In the genomic region with DNA sequence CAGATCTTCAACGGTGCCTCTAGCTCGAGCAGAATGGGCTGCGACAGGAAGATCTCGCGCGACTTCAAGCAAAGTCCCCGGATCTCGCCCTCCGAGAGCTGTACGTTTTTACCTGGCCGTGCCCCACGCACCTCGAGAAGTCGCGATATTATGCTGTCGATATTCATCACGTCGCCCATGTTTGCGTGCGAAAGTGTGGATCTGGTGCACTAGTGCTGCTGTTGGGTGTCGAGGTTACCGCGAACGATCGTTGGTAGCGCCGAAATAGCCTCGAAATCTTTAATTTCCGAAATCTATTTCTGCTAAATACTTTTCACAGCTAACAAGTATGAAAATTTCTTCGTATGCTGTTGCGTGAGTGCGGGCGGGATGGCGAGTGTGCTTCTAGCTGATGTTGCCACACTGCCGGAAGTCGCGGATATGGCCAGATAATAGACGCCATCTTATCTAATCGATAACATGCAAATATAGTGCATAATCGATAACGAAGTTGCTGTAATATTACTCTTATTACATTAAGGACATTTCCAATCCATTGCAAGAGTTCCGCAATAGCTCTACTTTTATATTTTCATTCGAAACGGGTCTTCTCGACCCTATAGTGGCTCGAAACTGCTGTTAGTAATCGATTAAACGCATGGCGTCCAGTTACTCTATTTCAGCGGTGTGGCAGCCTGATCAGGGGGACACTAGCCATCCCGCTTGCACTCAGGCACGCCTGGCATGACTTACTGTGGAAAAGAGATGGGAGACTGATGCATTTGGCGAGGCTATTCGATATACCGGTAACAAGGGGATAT, we compare ENCODE assay signal across 3 fruit fly cellular contexts.
TF ChIP-seq lines count a peak whose summit lies in the region.

A gene (minus strand): TSS at position 408 of the 800 bp plus-strand sequence.

TF ChIP-seq in whole organism, adult, 20 proteins besides CTCF, POLR2A, EP300 and RAD21 (continued from another document):
- TF ChIP-seq CG12768 (GFP tag; optimal IDR thresholded peaks at IDR 0.05; lab: Kevin White, UChicago) (no peak), pad (GFP tag; optimal IDR thresholded peaks at IDR 0.05; lab: Kevin White, UChicago) (peak; percentile 58), Hr96 (GFP tag; optimal IDR thresholded peaks at IDR 0.05; lab: Kevin White, UChicago) (no peak), CG7101 (tag; optimal IDR thresholded peaks at IDR 0.05; lab: Kevin White, UChicago) (peak; percentile 24), tj (GFP tag; optimal IDR thresholded peaks at IDR 0.05; lab: Kevin White, UChicago) (peak; percentile 27)

TF ChIP-seq in whole organism, embryonic, 481 proteins besides CTCF, POLR2A, EP300 and RAD21 (continued from another document and continues in another):
- no peak for TF ChIP-seq CG3407 (GFP tag; optimal IDR thresholded peaks at IDR 0.05; lab: Kevin White, UChicago)
- no peak for TF ChIP-seq CG2678 (tag; optimal IDR thresholded peaks at IDR 0.05; lab: Kevin White, UChicago)
- no peak for TF ChIP-seq CG12219 (GFP tag; optimal IDR thresholded peaks at IDR 0.05; lab: Kevin White, UChicago)
- TF ChIP-seq CG5180 (GFP tag; optimal IDR thresholded peaks at IDR 0.05; lab: Kevin White, UChicago), result no peak
- TF ChIP-seq ttk (GFP tag; IDR thresholded peaks at IDR 0.05; lab: Robert Waterston, UW), result no peak
- TF ChIP-seq aop (GFP tag; IDR thresholded peaks at IDR 0.05; lab: Robert Waterston, UW), result no peak
- TF ChIP-seq CG15696 (tag; optimal IDR thresholded peaks at IDR 0.05; lab: Kevin White, UChicago), result no peak
- TF ChIP-seq CG2202 (tag; optimal IDR thresholded peaks at IDR 0.05; lab: Kevin White, UChicago), result no peak
- no peak for TF ChIP-seq wek (GFP tag; optimal IDR thresholded peaks at IDR 0.05; lab: Kevin White, UChicago)
- TF ChIP-seq so (GFP tag; IDR thresholded peaks at IDR 0.05; lab: Robert Waterston, UW), result no peak
- TF ChIP-seq HHEX (GFP tag; optimal IDR thresholded peaks at IDR 0.05; lab: Kevin White, UChicago), result no peak
- TF ChIP-seq Lhr (GFP tag; optimal IDR thresholded peaks at IDR 0.05; lab: Kevin White, UChicago), result peak; percentile 85
- TF ChIP-seq lbe (GFP tag; optimal IDR thresholded peaks at IDR 0.05; lab: Kevin White, UChicago), result no peak
- TF ChIP-seq row (GFP tag; IDR thresholded peaks at IDR 0.05; lab: Robert Waterston, UW), result 0 out of 3 replicates have a peak, but pooled peaks have one; percentile 10
- TF ChIP-seq odd (GFP tag; optimal IDR thresholded peaks at IDR 0.05; lab: Kevin White, UChicago), result no peak
- no peak for TF ChIP-seq chinmo (GFP tag; IDR thresholded peaks at IDR 0.05; lab: Robert Waterston, UW; ENCODE audit: partially characterized antibody)
- TF ChIP-seq Doc3 (GFP tag; IDR thresholded peaks at IDR 0.05; lab: Robert Waterston, UW; ENCODE audit: partially characterized antibody), result no peak
- TF ChIP-seq CG43689 (GFP tag; IDR thresholded peaks at IDR 0.05; lab: Robert Waterston, UW), result no peak
- TF ChIP-seq Awh (GFP tag; IDR thresholded peaks at IDR 0.05; lab: Robert Waterston, UW), result no peak
- no peak for TF ChIP-seq Opbp (GFP tag; IDR thresholded peaks at IDR 0.05; lab: Robert Waterston, UW; ENCODE audit: partially characterized antibody)
- TF ChIP-seq her (GFP tag; optimal IDR thresholded peaks at IDR 0.05; lab: Kevin White, UChicago), result no peak
- peak; percentile 86 for TF ChIP-seq YL-1 (GFP tag; optimal IDR thresholded peaks at IDR 0.05; lab: Kevin White, UChicago)
- TF ChIP-seq Drgx (GFP tag; IDR thresholded peaks at IDR 0.05; lab: Robert Waterston, UW), result no peak
- TF ChIP-seq z (GFP tag; IDR thresholded peaks at IDR 0.05; lab: Robert Waterston, UW), result no peak
- peak in 1 of 2 experiments; percentile 8 for TF ChIP-seq crp (GFP tag; optimal IDR thresholded peaks at IDR 0.05; lab: Kevin White, UChicago)
- no peak for TF ChIP-seq wdn (GFP tag; IDR thresholded peaks at IDR 0.05; lab: Robert Waterston, UW)
- TF ChIP-seq Hr3 (GFP tag; optimal IDR thresholded peaks at IDR 0.05; lab: Kevin White, UChicago), result no peak
- TF ChIP-seq CG9609 (GFP tag; optimal IDR thresholded peaks at IDR 0.05; lab: Kevin White, UChicago), result peak; percentile 30
- no peak for TF ChIP-seq NC2α (GFP tag; optimal IDR thresholded peaks at IDR 0.05; lab: Kevin White, UChicago)
- TF ChIP-seq CG11085 (GFP tag; IDR thresholded peaks at IDR 0.05; lab: Robert Waterston, UW), result no peak
- TF ChIP-seq CG7928 (GFP tag; optimal IDR thresholded peaks at IDR 0.05; lab: Kevin White, UChicago), result no peak
- no peak for TF ChIP-seq CG11723 (GFP tag; optimal IDR thresholded peaks at IDR 0.05; lab: Kevin White, UChicago)
- no peak for TF ChIP-seq B-H1 (GFP tag; IDR thresholded peaks at IDR 0.05; lab: Robert Waterston, UW)
- TF ChIP-seq CG12236 (GFP tag; optimal IDR thresholded peaks at IDR 0.05; lab: Kevin White, UChicago), result no peak
- TF ChIP-seq Ets65A (GFP tag; lab: Kevin White, UChicago), result peak; percentile 89
- TF ChIP-seq Bteb2 (GFP tag; optimal IDR thresholded peaks at IDR 0.05; lab: Kevin White, UChicago), result no peak
- TF ChIP-seq Sry-β (GFP tag; optimal IDR thresholded peaks at IDR 0.05; lab: Kevin White, UChicago), result no peak
- no peak for TF ChIP-seq CG2129 (GFP tag; IDR thresholded peaks at IDR 0.05; lab: Robert Waterston, UW; ENCODE audit: partially characterized antibody)
- TF ChIP-seq CG16813 (GFP tag; IDR thresholded peaks at IDR 0.05; lab: Robert Waterston, UW; ENCODE audit: partially characterized antibody), result peak; percentile 55; the same call in 1 of the 3 replicates
- TF ChIP-seq Dbx (GFP tag; IDR thresholded peaks at IDR 0.05; lab: Robert Waterston, UW), result no peak
- TF ChIP-seq ac (GFP tag; optimal IDR thresholded peaks at IDR 0.05; lab: Kevin White, UChicago), result no peak
- TF ChIP-seq CG3838 (GFP tag; optimal IDR thresholded peaks at IDR 0.05; lab: Kevin White, UChicago), result no peak
- no peak for TF ChIP-seq sens-2 (GFP tag; IDR thresholded peaks at IDR 0.05; lab: Robert Waterston, UW)
- no peak for TF ChIP-seq CG8388 (GFP tag; optimal IDR thresholded peaks at IDR 0.05; lab: Kevin White, UChicago)
- no peak for TF ChIP-seq Optix (GFP tag; IDR thresholded peaks at IDR 0.05; lab: Robert Waterston, UW)
- no peak for TF ChIP-seq CG17359 (tag; optimal IDR thresholded peaks at IDR 0.05; lab: Kevin White, UChicago)
- no peak for TF ChIP-seq ranshi (GFP tag; IDR thresholded peaks at IDR 0.05; lab: Robert Waterston, UW)
- 0 out of 2 replicates have a peak, but pooled peaks have one; percentile 52 for TF ChIP-seq chm (GFP tag; IDR thresholded peaks at IDR 0.05; lab: Robert Waterston, UW)
- peak; percentile 53 for TF ChIP-seq CG10543 (GFP tag; optimal IDR thresholded peaks at IDR 0.05; lab: Kevin White, UChicago)
- no peak for TF ChIP-seq repo (GFP tag; optimal IDR thresholded peaks at IDR 0.05; lab: Kevin White, UChicago)
- TF ChIP-seq Ssrp (tag; optimal IDR thresholded peaks at IDR 0.05; lab: Kevin White, UChicago), result no peak
- no peak for TF ChIP-seq BtbVII (GFP tag; optimal IDR thresholded peaks at IDR 0.05; lab: Kevin White, UChicago)
- no peak for TF ChIP-seq sr (GFP tag; IDR thresholded peaks at IDR 0.05; lab: Robert Waterston, UW)
- peak; percentile 98 for TF ChIP-seq Elba2 (GFP tag; optimal IDR thresholded peaks at IDR 0.05; lab: Kevin White, UChicago)
- TF ChIP-seq CG3995 (GFP tag; optimal IDR thresholded peaks at IDR 0.05; lab: Kevin White, UChicago), result peak; percentile 38
- no peak for TF ChIP-seq CG15269 (tag; optimal IDR thresholded peaks at IDR 0.05; lab: Kevin White, UChicago)
- no peak for TF ChIP-seq CG12299 (tag; optimal IDR thresholded peaks at IDR 0.05; lab: Kevin White, UChicago)
- TF ChIP-seq ab (GFP tag; optimal IDR thresholded peaks at IDR 0.05; lab: Kevin White, UChicago), result no peak
- no peak for TF ChIP-seq vfl (GFP tag; optimal IDR thresholded peaks at IDR 0.05; lab: Kevin White, UChicago)
- TF ChIP-seq CG10462 (GFP tag; optimal IDR thresholded peaks at IDR 0.05; lab: Kevin White, UChicago), result no peak
- no peak for TF ChIP-seq otp (GFP tag; IDR thresholded peaks at IDR 0.05; lab: Robert Waterston, UW)

TF ChIP-seq in whole organism, prepupa, 60 proteins besides CTCF, POLR2A, EP300 and RAD21 (continued from another document):
- TF ChIP-seq Ets96B (tag; optimal IDR thresholded peaks at IDR 0.05; lab: Kevin White, UChicago) (no peak), CG4318 (GFP tag; optimal IDR thresholded peaks at IDR 0.05; lab: Kevin White, UChicago) (no peak), Hr38 (GFP tag; optimal IDR thresholded peaks at IDR 0.05; lab: Kevin White, UChicago) (no peak), dac (GFP tag; optimal IDR thresholded peaks at IDR 0.05; lab: Kevin White, UChicago) (no peak), acj6 (GFP tag; optimal IDR thresholded peaks at IDR 0.05; lab: Kevin White, UChicago) (no peak), fd85E (GFP tag; optimal IDR thresholded peaks at IDR 0.05; lab: Kevin White, UChicago) (no peak), salr (GFP tag; optimal IDR thresholded peaks at IDR 0.05; lab: Kevin White, UChicago) (no peak), CG11902 (GFP tag; optimal IDR thresholded peaks at IDR 0.05; lab: Kevin White, UChicago) (no peak), topi (GFP tag; optimal IDR thresholded peaks at IDR 0.05; lab: Kevin White, UChicago) (no peak), Sox102F (GFP tag; optimal IDR thresholded peaks at IDR 0.05; lab: Kevin White, UChicago) (no peak), CG9139 (GFP tag; optimal IDR thresholded peaks at IDR 0.05; lab: Kevin White, UChicago) (no peak), Hr39 (GFP tag; optimal IDR thresholded peaks at IDR 0.05; lab: Kevin White, UChicago) (no peak), CG10631 (GFP tag; optimal IDR thresholded peaks at IDR 0.05; lab: Kevin White, UChicago) (no peak), CG15336 (GFP tag; IDR thresholded peaks at IDR 0.05; lab: Robert Waterston, UW) (no peak), Blimp-1 (GFP tag; optimal IDR thresholded peaks at IDR 0.05; lab: Kevin White, UChicago) (no peak), fd59A (GFP tag; optimal IDR thresholded peaks at IDR 0.05; lab: Kevin White, UChicago) (no peak), Eip78C (GFP tag; lab: Kevin White, UChicago) (peak; percentile 69), CG6854 (GFP tag; optimal IDR thresholded peaks at IDR 0.05; lab: Kevin White, UChicago) (no peak), vri (GFP tag; optimal IDR thresholded peaks at IDR 0.05; lab: Kevin White, UChicago) (no peak)
